Fruit fly (Drosophila melanogaster): ENCODE measurements around the gene Ste12DOR.
A peak's percentile ranks its signal among the peaks of the same experiment; 100 is the strongest.
"Not testable (repeated sequence)": the region's sequence is repeated elsewhere in the genome, so short reads cannot be mapped to it uniquely, and the experiment has no call there.

The Ste12DOR gene

dm6 chrX:13999910-14000309 is at the start of gene Ste12DOR:
Gene Ste12DOR (plus strand): TSS chrX:14000210.
- TF ChIP-seq pan (optimal IDR thresholded peaks at IDR 0.05); usp (GFP tag; optimal IDR thresholded peaks at IDR 0.05); CG8478 (optimal IDR thresholded peaks at IDR 0.05): not testable (repeated sequence)

DNA sequence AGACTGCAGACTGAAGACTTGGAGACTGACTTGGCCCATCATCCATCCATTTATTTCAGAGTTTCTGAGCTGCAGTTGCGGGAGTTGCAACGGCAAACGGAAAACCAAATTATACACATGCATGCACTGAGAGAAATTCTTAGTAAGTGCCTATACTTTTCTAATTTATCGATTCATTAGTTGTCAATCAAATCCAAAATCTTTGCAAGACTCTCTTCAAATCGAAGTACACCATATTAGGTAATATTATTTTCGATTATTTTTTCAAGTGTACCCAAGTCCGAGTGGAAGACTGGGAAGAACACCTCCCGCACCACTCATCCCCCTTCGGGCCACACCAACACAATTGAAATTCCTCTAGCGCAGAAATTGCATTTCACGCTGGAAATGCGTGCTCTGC is 48.6 kb upstream of the Ste12DOR start:
- TF ChIP-seq EcR (GFP tag; optimal IDR thresholded peaks at IDR 0.05) (no peak), CG8478 (optimal IDR thresholded peaks at IDR 0.05) (no peak), usp (GFP tag; optimal IDR thresholded peaks at IDR 0.05) (no peak), Dll (optimal IDR thresholded peaks at IDR 0.05) (no peak), psq (optimal IDR thresholded peaks at IDR 0.05) (no peak), pan (optimal IDR thresholded peaks at IDR 0.05) (no peak)

dm6 chrX:13954286-13954685 is 45.7 kb upstream of the Ste12DOR start:
- TF ChIP-seq pan (optimal IDR thresholded peaks at IDR 0.05), result no peak
- no peak for TF ChIP-seq EcR (GFP tag; optimal IDR thresholded peaks at IDR 0.05)
- TF ChIP-seq Dll (optimal IDR thresholded peaks at IDR 0.05), result no peak
- TF ChIP-seq usp (GFP tag; optimal IDR thresholded peaks at IDR 0.05), result no peak
- no peak for TF ChIP-seq CG8478 (optimal IDR thresholded peaks at IDR 0.05)
- TF ChIP-seq psq (optimal IDR thresholded peaks at IDR 0.05), result no peak

DNA sequence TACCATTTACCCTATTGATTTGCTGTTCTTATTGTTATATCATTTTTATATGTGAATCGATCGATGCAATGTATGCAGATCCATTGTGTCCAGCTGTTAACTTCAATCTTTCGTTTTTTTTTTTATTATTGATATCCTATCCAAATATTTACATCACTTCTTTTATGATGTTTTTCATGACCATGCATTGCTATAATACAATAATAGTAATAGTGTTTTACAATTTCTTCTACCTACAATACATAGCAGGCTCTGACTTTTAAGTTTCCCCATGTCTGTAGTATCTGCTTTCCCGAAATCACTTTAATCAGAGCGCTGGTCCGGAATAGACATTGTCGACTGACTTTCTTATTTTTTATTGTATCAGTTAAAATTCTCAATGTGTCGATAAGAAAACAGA is 45.1 kb upstream of the Ste12DOR start, which contains the start of gene CG11068:
CG11068 (plus strand) TSS at position 301 of the 400 bp plus-strand sequence.
- no peak for TF ChIP-seq CG8478 (optimal IDR thresholded peaks at IDR 0.05)
- TF ChIP-seq Dll (optimal IDR thresholded peaks at IDR 0.05), result no peak
- TF ChIP-seq pan (optimal IDR thresholded peaks at IDR 0.05), result no peak
- TF ChIP-seq usp (GFP tag; optimal IDR thresholded peaks at IDR 0.05), result no peak

dm6 chrX:13964822-13965221 is 35.2 kb upstream of the Ste12DOR start:
- TF ChIP-seq pan (optimal IDR thresholded peaks at IDR 0.05) (no peak), usp (GFP tag; optimal IDR thresholded peaks at IDR 0.05) (no peak), Dll (optimal IDR thresholded peaks at IDR 0.05) (no peak), CG8478 (optimal IDR thresholded peaks at IDR 0.05) (no peak), psq (optimal IDR thresholded peaks at IDR 0.05) (no peak), EcR (GFP tag; optimal IDR thresholded peaks at IDR 0.05) (no peak)

dm6 chrX:13972402-13972994 is 27.5 kb upstream of the Ste12DOR start:
- TF ChIP-seq usp (GFP tag; optimal IDR thresholded peaks at IDR 0.05) (no peak), EcR (GFP tag; optimal IDR thresholded peaks at IDR 0.05) (no peak), pan (optimal IDR thresholded peaks at IDR 0.05) (no peak), CG8478 (optimal IDR thresholded peaks at IDR 0.05) (no peak), psq (optimal IDR thresholded peaks at IDR 0.05) (no peak), Dll (optimal IDR thresholded peaks at IDR 0.05) (no peak)

- TF ChIP-seq usp (GFP tag; optimal IDR thresholded peaks at IDR 0.05), result no peak
- TF ChIP-seq CG8478 (optimal IDR thresholded peaks at IDR 0.05), result no peak
- TF ChIP-seq psq (optimal IDR thresholded peaks at IDR 0.05), result no peak
- TF ChIP-seq EcR (GFP tag; optimal IDR thresholded peaks at IDR 0.05), result no peak
- TF ChIP-seq pan (optimal IDR thresholded peaks at IDR 0.05), result no peak
- TF ChIP-seq Dll (optimal IDR thresholded peaks at IDR 0.05), result no peak
Observed at dm6 chrX:13980271-13980670, 19.7 kb upstream of the Ste12DOR start.

dm6 chrX:13983057-13983456 is 17.0 kb upstream of the Ste12DOR start:
- TF ChIP-seq CG8478 (optimal IDR thresholded peaks at IDR 0.05), result no peak
- no peak for TF ChIP-seq Dll (optimal IDR thresholded peaks at IDR 0.05)
- TF ChIP-seq usp (GFP tag; optimal IDR thresholded peaks at IDR 0.05), result no peak
- no peak for TF ChIP-seq EcR (GFP tag; optimal IDR thresholded peaks at IDR 0.05)
- no peak for TF ChIP-seq pan (optimal IDR thresholded peaks at IDR 0.05)

DNA sequence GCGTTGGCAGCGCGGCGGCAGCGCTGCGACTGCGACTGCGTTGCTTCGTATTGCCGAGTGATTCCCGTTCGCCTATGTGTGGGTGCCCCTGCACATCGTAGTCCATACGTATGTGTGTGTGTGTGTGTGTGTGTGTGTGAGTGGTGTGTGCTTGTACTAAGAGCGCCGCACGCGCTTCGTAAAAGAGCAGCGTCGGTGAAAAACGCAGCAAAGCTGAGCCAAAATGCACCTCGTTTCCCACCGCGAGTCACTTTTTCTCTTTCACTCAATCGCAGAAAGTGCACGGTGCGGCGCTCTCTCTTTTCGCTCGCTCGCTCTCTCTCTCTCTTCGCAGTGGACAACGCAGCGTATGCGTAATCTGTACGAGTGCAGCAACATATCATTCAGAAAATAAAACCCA is 13.5 kb upstream of the Ste12DOR start:
- TF ChIP-seq Dll (optimal IDR thresholded peaks at IDR 0.05), result peak; percentile 91
- TF ChIP-seq usp (GFP tag; optimal IDR thresholded peaks at IDR 0.05), result no peak
- TF ChIP-seq EcR (GFP tag; optimal IDR thresholded peaks at IDR 0.05), result no peak
- TF ChIP-seq psq (optimal IDR thresholded peaks at IDR 0.05), result no peak
- TF ChIP-seq CG8478 (optimal IDR thresholded peaks at IDR 0.05), result no peak

dm6 chrX:13988861-13989260 is 11.1 kb upstream of the Ste12DOR start:
- TF ChIP-seq EcR (GFP tag; optimal IDR thresholded peaks at IDR 0.05), result no peak
- peak; percentile 23 for TF ChIP-seq Dll (optimal IDR thresholded peaks at IDR 0.05)
- TF ChIP-seq usp (GFP tag; optimal IDR thresholded peaks at IDR 0.05), result no peak
- no peak for TF ChIP-seq psq (optimal IDR thresholded peaks at IDR 0.05)
- no peak for TF ChIP-seq pan (optimal IDR thresholded peaks at IDR 0.05)
- no peak for TF ChIP-seq CG8478 (optimal IDR thresholded peaks at IDR 0.05)

DNA sequence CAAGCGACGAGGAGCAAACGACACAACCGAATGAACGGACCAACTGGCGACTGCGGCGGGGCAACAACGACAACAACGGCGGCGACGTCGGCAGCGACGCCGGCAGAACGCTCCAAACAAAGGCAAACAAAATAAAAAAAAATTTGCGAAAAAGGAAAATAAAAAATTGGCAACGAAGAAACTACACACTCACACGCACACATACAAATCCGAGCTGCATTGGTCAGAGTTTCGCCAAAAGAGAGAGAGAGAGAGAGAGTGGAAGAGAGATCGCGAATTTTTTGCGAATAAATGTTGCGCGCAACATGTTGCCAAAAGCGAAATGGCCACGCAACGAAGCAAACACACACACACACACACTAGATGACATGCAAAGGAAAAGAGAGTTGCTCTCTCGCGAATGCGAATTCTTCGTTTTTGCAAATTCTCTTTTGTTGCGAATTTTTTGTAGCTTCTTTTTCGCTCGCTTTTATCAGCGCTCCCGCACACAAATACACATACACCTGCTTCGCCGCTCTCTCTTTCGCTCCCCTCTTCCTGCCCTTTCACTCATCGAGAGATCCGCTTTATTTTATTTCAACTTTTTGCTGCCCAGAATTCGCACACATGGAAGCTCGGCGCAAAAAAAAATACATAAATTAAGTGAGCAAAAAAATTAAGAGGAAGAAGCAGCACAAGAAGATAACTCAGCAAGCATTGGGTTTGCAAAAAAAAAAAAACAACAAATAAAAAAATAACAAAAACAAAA is 9.4 kb upstream of the Ste12DOR start, which contains the start of gene mamo:
mamo (minus strand) TSS at position 54 of the 748 bp plus-strand sequence.
- no peak for TF ChIP-seq usp (GFP tag; optimal IDR thresholded peaks at IDR 0.05)
- peak; percentile 78 for TF ChIP-seq Dll (optimal IDR thresholded peaks at IDR 0.05)
- no peak for TF ChIP-seq CG8478 (optimal IDR thresholded peaks at IDR 0.05)
- no peak for TF ChIP-seq EcR (GFP tag; optimal IDR thresholded peaks at IDR 0.05)
- no peak for TF ChIP-seq pan (optimal IDR thresholded peaks at IDR 0.05)
- no peak for TF ChIP-seq psq (optimal IDR thresholded peaks at IDR 0.05)

DNA sequence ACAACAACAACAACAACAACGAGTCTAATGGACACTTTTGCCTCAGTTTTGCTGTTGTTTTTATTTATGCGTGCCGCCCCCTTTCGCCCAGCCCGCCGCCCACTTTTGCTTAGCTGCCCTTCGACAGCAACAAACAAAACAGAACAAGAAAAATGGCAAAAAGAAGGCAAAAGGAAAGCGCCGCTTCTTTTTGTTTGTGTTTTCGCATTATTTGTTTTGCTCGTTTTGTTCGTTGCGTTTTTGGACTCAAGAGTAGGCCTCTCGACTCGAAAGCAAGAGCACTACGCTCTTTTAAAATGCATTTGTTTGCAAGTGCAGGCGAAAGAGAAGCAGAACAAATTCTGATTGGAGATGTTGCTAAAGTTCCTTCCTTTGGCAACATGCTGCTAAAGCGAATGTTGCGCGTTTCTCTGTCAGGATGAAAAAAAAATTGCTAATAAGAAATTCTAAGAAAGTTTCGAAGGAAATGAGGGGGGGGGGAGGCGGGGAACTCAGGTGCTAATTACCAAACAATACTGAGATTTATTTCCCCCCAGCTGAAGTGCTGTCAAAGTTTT is 6.8 kb upstream of the Ste12DOR start:
- TF ChIP-seq psq (optimal IDR thresholded peaks at IDR 0.05) (no peak), CG8478 (optimal IDR thresholded peaks at IDR 0.05) (no peak), pan (optimal IDR thresholded peaks at IDR 0.05) (no peak), Dll (optimal IDR thresholded peaks at IDR 0.05) (no peak), usp (GFP tag; optimal IDR thresholded peaks at IDR 0.05) (no peak), EcR (GFP tag; optimal IDR thresholded peaks at IDR 0.05) (no peak)
